Worm (Caenorhabditis elegans) whole organism, L2 larva: Measurements from ENCODE around the gene rpn-9.

Experiments used
- C34F6.9 ChIP-seq: fragments of 150-350 bp; optimal IDR thresholded peaks from 2 replicates; lab custom pipeline; 2014; ENCODE audit warnings: missing biosample characterization, missing genetic modification characterization
- F13H6.1 ChIP-seq: sonication (generic microtip); optimal IDR thresholded peaks from 2 replicates; lab custom pipeline; 2016; ENCODE audit warnings: missing genetic modification characterization, missing compliant biosample characterization
- R02D3.7 ChIP-seq: fragments of 150-350 bp; optimal IDR thresholded peaks from 2 replicates; lab custom pipeline; 2014; ENCODE audit warnings: missing biosample characterization, missing genetic modification characterization
- Y55F3AM.14 ChIP-seq: fragments of 200-800 bp; sonication (Bioruptor generic); optimal IDR thresholded peaks from 2 replicates; lab custom pipeline; 2018; ENCODE audit warnings: mild to moderate bottlenecking, missing genetic modification characterization, missing compliant biosample characterization
- ZK546.5 ChIP-seq: sonication (generic microtip); optimal IDR thresholded peaks from 2 replicates; lab custom pipeline; 2017; ENCODE audit warnings: missing biosample characterization, missing genetic modification characterization
- alr-1 ChIP-seq: fragments of 150-350 bp; optimal IDR thresholded peaks from 2 replicates; lab custom pipeline; 2014; ENCODE audit warnings: missing biosample characterization, missing genetic modification characterization
- aly-2 ChIP-seq: fragments of 150-350 bp; optimal IDR thresholded peaks from 2 replicates; lab custom pipeline; 2014; ENCODE audit warnings: missing biosample characterization, missing genetic modification characterization
- ama-1 ChIP-seq: fragments of 150-350 bp; optimal IDR thresholded peaks from 2 replicates; lab custom pipeline; 2018; ENCODE audit warnings: inconsistent platforms
- blmp-1 ChIP-seq: sonication (generic microtip); optimal IDR thresholded peaks from 2 replicates; lab custom pipeline; 2017; ENCODE audit warnings: missing genetic modification characterization, mild to moderate bottlenecking, missing compliant biosample characterization, antibody characterized with exemption, moderate library complexity; ENCODE audit not compliant: insufficient read depth
- ceh-16 ChIP-seq: fragments of 150-350 bp; optimal IDR thresholded peaks from 2 replicates; lab custom pipeline; 2014; ENCODE audit warnings: missing biosample characterization, missing genetic modification characterization
- crh-2 ChIP-seq: sonication (generic microtip); optimal IDR thresholded peaks from 2 replicates; lab custom pipeline; 2017; ENCODE audit warnings: missing biosample characterization, missing genetic modification characterization
- dmd-4 ChIP-seq: sonication (generic microtip); optimal IDR thresholded peaks from 2 replicates; lab custom pipeline; 2017; ENCODE audit warnings: missing biosample characterization, missing genetic modification characterization
- egl-27 ChIP-seq: sonication (generic microtip); optimal IDR thresholded peaks from 3 replicates; lab custom pipeline; 2017; ENCODE audit warnings: missing biosample characterization, missing genetic modification reagents, missing genetic modification characterization
- elt-1 ChIP-seq: fragments of 150-350 bp; optimal IDR thresholded peaks from 2 replicates; lab custom pipeline; 2014; ENCODE audit warnings: missing biosample characterization, missing genetic modification characterization
- fos-1 ChIP-seq: fragments of 150-350 bp; optimal IDR thresholded peaks from 2 replicates; lab custom pipeline; 2014; ENCODE audit warnings: missing biosample characterization, missing genetic modification characterization
- gmeb-1 ChIP-seq: fragments of 150-350 bp; optimal IDR thresholded peaks from 2 replicates; lab custom pipeline; 2014; ENCODE audit warnings: missing biosample characterization, missing genetic modification characterization
- lin-13 ChIP-seq: fragments of 150-350 bp; optimal IDR thresholded peaks from 2 replicates; lab custom pipeline; 2014; ENCODE audit warnings: missing biosample characterization, missing genetic modification reagents, missing genetic modification characterization
- lin-39 ChIP-seq: fragments of 150-350 bp; optimal IDR thresholded peaks from 2 replicates; lab custom pipeline; 2014; ENCODE audit warnings: missing biosample characterization, missing genetic modification reagents, missing genetic modification characterization
- mab-5 ChIP-seq: fragments of 150-350 bp; optimal IDR thresholded peaks from 2 replicates; lab custom pipeline; 2014; ENCODE audit warnings: missing biosample characterization, missing genetic modification characterization
- mdl-1 ChIP-seq, 2 experiments: fragments of 150-350 bp in 1 of 2; sonication (generic microtip) in 1 of 2; optimal IDR thresholded peaks; 2 replicates each; lab custom pipeline; 2017; ENCODE audit warnings: missing biosample characterization in 2 of 2, missing genetic modification characterization in 2 of 2
- nhr-10 ChIP-seq: sonication (generic microtip); optimal IDR thresholded peaks from 2 replicates; lab custom pipeline; 2017; ENCODE audit warnings: missing biosample characterization, missing genetic modification characterization
- nhr-11 ChIP-seq: fragments of 150-350 bp; optimal IDR thresholded peaks from 2 replicates; lab custom pipeline; 2014; ENCODE audit warnings: missing biosample characterization, missing genetic modification characterization
- nhr-129 ChIP-seq: fragments of 150-350 bp; optimal IDR thresholded peaks from 2 replicates; lab custom pipeline; 2014; ENCODE audit warnings: missing biosample characterization, missing genetic modification characterization
- nhr-21 ChIP-seq: fragments of 150-350 bp; optimal IDR thresholded peaks from 2 replicates; lab custom pipeline; 2014; ENCODE audit warnings: missing biosample characterization, missing genetic modification characterization
- nhr-23 ChIP-seq: fragments of 150-350 bp; optimal IDR thresholded peaks from 2 replicates; lab custom pipeline; 2014; ENCODE audit warnings: missing biosample characterization, missing genetic modification reagents, missing genetic modification characterization
- nhr-237 ChIP-seq: fragments of 150-350 bp; optimal IDR thresholded peaks from 2 replicates; lab custom pipeline; 2014; ENCODE audit warnings: missing biosample characterization, missing genetic modification characterization
- nhr-25 ChIP-seq: fragments of 150-350 bp; sonication (generic microtip); optimal IDR thresholded peaks from 3 replicates; lab custom pipeline; 2014; ENCODE audit warnings: missing biosample characterization, missing genetic modification characterization
- nhr-6 ChIP-seq: fragments of 150-350 bp; optimal IDR thresholded peaks from 2 replicates; lab custom pipeline; 2014; ENCODE audit warnings: missing biosample characterization, missing genetic modification characterization
- nhr-77 ChIP-seq: fragments of 150-350 bp; optimal IDR thresholded peaks from 2 replicates; lab custom pipeline; 2014; ENCODE audit warnings: missing biosample characterization, missing genetic modification characterization
- sma-3 ChIP-seq: sonication (generic microtip); optimal IDR thresholded peaks from 2 replicates; lab custom pipeline; 2016; ENCODE audit warnings: missing genetic modification reagents, missing genetic modification characterization, missing compliant biosample characterization
- snpc-4 ChIP-seq: fragments of 150-350 bp; optimal IDR thresholded peaks from 2 replicates; lab custom pipeline; 2014; ENCODE audit warnings: missing biosample characterization, missing genetic modification characterization
- unc-62 ChIP-seq: fragments of 150-350 bp; optimal IDR thresholded peaks from 2 replicates; lab custom pipeline; 2014; ENCODE audit warnings: missing biosample characterization, missing genetic modification reagents, missing genetic modification characterization
- ztf-11 ChIP-seq: sonication (generic microtip); optimal IDR thresholded peaks from 2 replicates; lab custom pipeline; 2017; ENCODE audit warnings: missing biosample characterization, missing genetic modification characterization

Gene rpn-9

ce11 chrII:11268822-11269221 lies 30.1 kb upstream of the rpn-9 start, which contains the start of gene cut-1:
cut-1 (plus strand) TSS chrII:11269122.
- TF ChIP-seq lin-13 (no peak), alr-1 (tag; lab: Kevin White, UChicago) (no peak), dmd-4 (tag; lab: Kevin White, UChicago) (no peak), R02D3.7 (no peak), nhr-237 (no peak)
- TF ChIP-seq, all 48 proteins: peak for 0

- no peak for TF ChIP-seq nhr-23 (tag; lab: Kevin White, UChicago)
- no peak for TF ChIP-seq R02D3.7
- no peak for TF ChIP-seq C34F6.9 (tag; lab: Kevin White, UChicago)
- no peak for TF ChIP-seq ama-1
- no peak for TF ChIP-seq nhr-25
- TF ChIP-seq nhr-11 (tag; lab: Kevin White, UChicago), result no peak
- TF ChIP-seq blmp-1 (tag; lab: Kevin White, UChicago), result no peak
- TF ChIP-seq F13H6.1 (tag; lab: Kevin White, UChicago), result no peak
- TF ChIP-seq nhr-129 (tag; lab: Kevin White, UChicago), result no peak
These were observed 22.5 kb upstream of the rpn-9 start, which contains the start of gene T05B9.1 for ce11 chrII:11261173-11261572. T05B9.1 (minus strand) TSS chrII:11261192.

ce11 chrII:11259766-11260165 lies 21.0 kb upstream of the rpn-9 start:
- TF ChIP-seq mab-5 (tag; lab: Kevin White, UChicago), result no peak
- TF ChIP-seq unc-62 (GFP tag; lab: Kevin White, UChicago), result no peak
- no peak for TF ChIP-seq crh-2
- TF ChIP-seq nhr-6, result no peak
- no peak for TF ChIP-seq sma-3 (GFP tag; lab: Kevin White, UChicago)
- TF ChIP-seq nhr-11 (tag; lab: Kevin White, UChicago), result no peak
- no peak for TF ChIP-seq ztf-11 (tag; lab: Kevin White, UChicago)
- no peak for TF ChIP-seq nhr-25
- TF ChIP-seq fos-1, result no peak
- TF ChIP-seq nhr-129 (tag; lab: Kevin White, UChicago), result no peak
- no peak for TF ChIP-seq ceh-16 (tag; lab: Kevin White, UChicago)
- TF ChIP-seq nhr-77 (tag; lab: Kevin White, UChicago), result no peak
- TF ChIP-seq aly-2 (tag; lab: Kevin White, UChicago), result no peak

- TF ChIP-seq ceh-16 (tag; lab: Kevin White, UChicago) (no peak), egl-27 (no peak), mdl-1 (tag; optimal IDR thresholded peaks at IDR 0.05; lab: Kevin White, UChicago) (no peak), elt-1 (no peak), nhr-25 (no peak), Y55F3AM.14 (no peak)
These were observed 16.8 kb upstream of the rpn-9 start, which contains the start of gene T05B9.2 for ce11 chrII:11255536-11255935. T05B9.2 (plus strand) TSS chrII:11255836.

ce11 chrII:11247414-11247813 lies 8.7 kb upstream of the rpn-9 start, which contains the start of gene T06D8.10:
T06D8.10 (minus strand) TSS chrII:11247514.
- no peak for TF ChIP-seq ZK546.5 (tag; lab: Kevin White, UChicago)
- TF ChIP-seq gmeb-1 (tag; lab: Kevin White, UChicago), result no peak
- TF ChIP-seq nhr-10 (tag; lab: Kevin White, UChicago), result no peak
- TF ChIP-seq unc-62 (GFP tag; lab: Kevin White, UChicago), result no peak
- TF ChIP-seq alr-1 (tag; lab: Kevin White, UChicago), result no peak
- no peak for TF ChIP-seq snpc-4
- TF ChIP-seq nhr-129 (tag; lab: Kevin White, UChicago), result no peak

ce11 chrII:11246506-11246905 lies 7.8 kb upstream of the rpn-9 start:
- TF ChIP-seq blmp-1 (tag; lab: Kevin White, UChicago), result peak; percentile 82
- TF ChIP-seq lin-39 (tag; lab: Kevin White, UChicago), result no peak
- TF ChIP-seq nhr-21 (tag; lab: Kevin White, UChicago), result no peak
- TF ChIP-seq, all 48 proteins: peak for 1
